Fruit fly (Drosophila melanogaster): ENCODE measurements around the gene Ndfip.
A peak's percentile ranks its signal among the peaks of the same experiment; 100 is the strongest.

Ndfip gene

DNA sequence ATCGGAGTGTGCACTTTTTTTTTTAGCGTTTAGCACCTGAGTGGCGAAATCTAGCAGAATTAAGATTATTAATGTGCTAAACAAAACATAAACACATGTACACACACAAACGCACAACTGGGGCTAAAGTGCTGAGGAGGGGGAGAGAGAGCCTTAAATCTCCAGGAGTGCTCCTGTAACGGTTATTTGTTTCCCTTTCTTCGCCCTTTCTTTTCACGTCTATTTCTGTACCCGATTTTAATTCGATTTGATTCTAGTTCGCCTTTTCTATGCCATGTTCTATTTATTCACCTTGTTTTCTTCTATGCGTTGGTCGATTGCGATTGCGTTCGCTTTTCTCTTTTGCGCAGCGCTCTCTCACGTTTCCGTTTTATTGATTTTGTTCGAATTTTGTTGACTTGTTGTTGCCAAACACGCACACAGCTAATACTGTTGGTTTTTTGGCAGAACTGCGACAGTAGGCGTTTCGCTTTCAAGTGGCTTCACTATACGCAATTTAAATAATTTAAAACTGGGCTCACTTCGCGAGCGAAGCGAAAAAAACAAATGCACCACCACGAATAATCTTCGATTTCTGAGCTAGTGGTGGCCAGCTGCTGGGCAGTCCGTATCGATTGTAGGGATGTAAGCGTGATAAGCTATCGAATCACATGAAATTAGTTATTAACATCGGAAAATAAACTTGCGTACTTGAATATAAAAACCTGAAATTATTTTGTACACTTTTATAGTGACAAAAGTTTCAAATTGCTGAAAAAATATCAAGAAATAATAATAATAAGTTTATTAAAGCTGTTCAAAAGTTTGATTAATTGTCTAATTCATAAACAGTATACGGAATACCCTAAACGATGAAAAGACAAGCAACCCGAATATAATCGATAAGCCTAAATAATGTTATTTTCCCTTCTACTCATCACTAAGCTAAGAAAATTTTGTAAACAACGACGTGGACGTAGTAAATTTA is at the start of gene Ndfip, which contains the start of the genes Krn and CG7484:
Ndfip (minus strand) TSS at position 580 of the 967 bp plus-strand sequence.
Krn (minus strand) TSS at position 580 of the 967 bp plus-strand sequence.
CG7484 (plus strand) TSS at position 917 of the 967 bp plus-strand sequence.
- peak; percentile 83 for TF ChIP-seq topi (GFP tag; optimal IDR thresholded peaks at IDR 0.05)
- TF ChIP-seq vri (GFP tag; optimal IDR thresholded peaks at IDR 0.05), result peak; percentile 56
- peak; percentile 76 for TF ChIP-seq CG6792 (GFP tag; optimal IDR thresholded peaks at IDR 0.05)
- peak; percentile 87 for TF ChIP-seq lz (GFP tag; optimal IDR thresholded peaks at IDR 0.05)
- peak; percentile 21 for TF ChIP-seq CG6276 (GFP tag; optimal IDR thresholded peaks at IDR 0.05)
- peak; percentile 84 for TF ChIP-seq CG32006 (GFP tag; optimal IDR thresholded peaks at IDR 0.05)
- peak; percentile 76 for TF ChIP-seq CG7368 (GFP tag; optimal IDR thresholded peaks at IDR 0.05)
- peak; percentile 85 for TF ChIP-seq Eip78C (GFP tag)
- peak; percentile 82 for TF ChIP-seq net (GFP tag; optimal IDR thresholded peaks at IDR 0.05)
- TF ChIP-seq eg (GFP tag; IDR thresholded peaks at IDR 0.05), result peak; percentile 86
- peak; percentile 66 for TF ChIP-seq Blimp-1 (GFP tag; optimal IDR thresholded peaks at IDR 0.05)
- peak; percentile 83 for TF ChIP-seq CG3919 (GFP tag; optimal IDR thresholded peaks at IDR 0.05)
- peak; percentile 87 for TF ChIP-seq Smox (GFP tag; optimal IDR thresholded peaks at IDR 0.05)
- TF ChIP-seq CG1621 (tag; optimal IDR thresholded peaks at IDR 0.05), result peak; percentile 54
- TF ChIP-seq CG31627 (GFP tag; optimal IDR thresholded peaks at IDR 0.05), result peak; percentile 89
- no peak for TF ChIP-seq fd85E (GFP tag; optimal IDR thresholded peaks at IDR 0.05)
- peak; percentile 79 for TF ChIP-seq CG15336 (GFP tag; IDR thresholded peaks at IDR 0.05)
- peak; percentile 71 for TF ChIP-seq Gug (GFP tag; IDR thresholded peaks at IDR 0.05)
- TF ChIP-seq CG8119 (GFP tag; IDR thresholded peaks at IDR 0.05), result peak; percentile 67; the same call in 2 of the 3 replicates
- TF ChIP-seq Eip75B (GFP tag; optimal IDR thresholded peaks at IDR 0.05), result peak; percentile 78
- no peak for TF ChIP-seq CG9139 (GFP tag; optimal IDR thresholded peaks at IDR 0.05)
- peak; percentile 79 for TF ChIP-seq Sox15 (GFP tag; optimal IDR thresholded peaks at IDR 0.05)
- peak; percentile 65 for TF ChIP-seq CG11762 (GFP tag; optimal IDR thresholded peaks at IDR 0.05; ENCODE audit: insufficient read depth)
- peak; percentile 81 for TF ChIP-seq dsx (GFP tag; optimal IDR thresholded peaks at IDR 0.05; ENCODE audit: poor library complexity, severe bottlenecking)
- peak; percentile 59 for TF ChIP-seq Lpt (GFP tag; optimal IDR thresholded peaks at IDR 0.05)
- peak; percentile 70 for TF ChIP-seq fkh (GFP tag; optimal IDR thresholded peaks at IDR 0.05)
- TF ChIP-seq Hr4 (GFP tag; optimal IDR thresholded peaks at IDR 0.05), result peak; percentile 82
- peak; percentile 31 to 70 for TF ChIP-seq ss (GFP tag; optimal IDR thresholded peaks at IDR 0.05)
- TF ChIP-seq Ets21C (GFP tag; optimal IDR thresholded peaks at IDR 0.05), result peak; percentile 78
- TF ChIP-seq CG8632 (GFP tag; optimal IDR thresholded peaks at IDR 0.05), result peak; percentile 75
- TF ChIP-seq acj6 (GFP tag; optimal IDR thresholded peaks at IDR 0.05), result peak; percentile 81
- TF ChIP-seq svp (GFP tag), result peak; percentile 93
- TF ChIP-seq Hr39 (GFP tag; optimal IDR thresholded peaks at IDR 0.05), result peak; percentile 86
- peak; percentile 90 for TF ChIP-seq esn (GFP tag; optimal IDR thresholded peaks at IDR 0.05)
- TF ChIP-seq CG34406 (GFP tag; optimal IDR thresholded peaks at IDR 0.05), result peak; percentile 78
- TF ChIP-seq achi (GFP tag; optimal IDR thresholded peaks at IDR 0.05), result peak; percentile 80
- TF ChIP-seq CG3032 (tag; optimal IDR thresholded peaks at IDR 0.05), result peak; percentile 91
- TF ChIP-seq dac (GFP tag; optimal IDR thresholded peaks at IDR 0.05), result peak; percentile 38
- peak; percentile 58 for TF ChIP-seq CG8319 (GFP tag; optimal IDR thresholded peaks at IDR 0.05)
- peak; percentile 86 for TF ChIP-seq Met (GFP tag; optimal IDR thresholded peaks at IDR 0.05)
- peak; percentile 87 for TF ChIP-seq cyc (GFP tag; optimal IDR thresholded peaks at IDR 0.05)
- TF ChIP-seq OdsH (GFP tag; optimal IDR thresholded peaks at IDR 0.05), result peak; percentile 87
- TF ChIP-seq fd59A (GFP tag; optimal IDR thresholded peaks at IDR 0.05), result peak; percentile 63
- TF ChIP-seq spab (GFP tag; optimal IDR thresholded peaks at IDR 0.05), result peak; percentile 23
- TF ChIP-seq CG6163 (GFP tag; IDR thresholded peaks at IDR 0.05), result peak; percentile 76
- TF ChIP-seq CG16779 (tag; optimal IDR thresholded peaks at IDR 0.05), result peak; percentile 32
- no peak for TF ChIP-seq Hr38 (GFP tag; optimal IDR thresholded peaks at IDR 0.05)
- TF ChIP-seq CG6808 (GFP tag; optimal IDR thresholded peaks at IDR 0.05), result peak; percentile 62
- TF ChIP-seq salr (GFP tag; optimal IDR thresholded peaks at IDR 0.05), result peak; percentile 67 to 69
